Worm (Caenorhabditis elegans): Measurements from ENCODE around the gene str-158.

str-158 gene

ce11 chrIV:4890543-4890942 is 27.3 kb upstream of the str-158 start, which contains the start of gene T08B6.9:
TSS of gene T08B6.9 (plus strand) at chrIV:4890843.
- TF ChIP-seq ceh-36 (tag; optimal IDR thresholded peaks at IDR 0.05), result no peak
- TF ChIP-seq aly-1 (tag; optimal IDR thresholded peaks at IDR 0.05), result no peak
- no peak for TF ChIP-seq hnd-1 (tag; optimal IDR thresholded peaks at IDR 0.05)
- TF ChIP-seq sea-1 (GFP tag; conservative IDR thresholded peaks at IDR 0.05), result no peak
- TF ChIP-seq pes-1 (GFP tag; IDR thresholded peaks at IDR 0.05), result no peak
- no peak for TF ChIP-seq F13C5.2 (tag; optimal IDR thresholded peaks at IDR 0.05)
- TF ChIP-seq ets-7 (tag; optimal IDR thresholded peaks at IDR 0.05), result no peak
- TF ChIP-seq hmg-4 (GFP tag; optimal IDR thresholded peaks at IDR 0.05), result no peak
- TF ChIP-seq B0310.2 (tag; optimal IDR thresholded peaks at IDR 0.05), result no peak
- TF ChIP-seq tbx-37 (GFP tag; conservative IDR thresholded peaks at IDR 0.05), result no peak
- no peak for TF ChIP-seq hmbx-1 (tag; optimal IDR thresholded peaks at IDR 0.05)
- TF ChIP-seq ama-1 (optimal IDR thresholded peaks at IDR 0.05), result no peak
- TF ChIP-seq tra-4 (tag; optimal IDR thresholded peaks at IDR 0.05), result no peak
- no peak for TF ChIP-seq scrt-1 (GFP tag; IDR thresholded peaks at IDR 0.05)
- no peak for TF ChIP-seq flt-1 (GFP tag; IDR thresholded peaks at IDR 0.05)
- no peak for TF ChIP-seq tbx-11 (GFP tag; IDR thresholded peaks at IDR 0.05)
- no peak for TF ChIP-seq ceh-13 (GFP tag; optimal IDR thresholded peaks at IDR 0.05)

- TF ChIP-seq flt-1 (GFP tag; IDR thresholded peaks at IDR 0.05) (no peak), pes-1 (GFP tag; IDR thresholded peaks at IDR 0.05) (no peak), F13C5.2 (tag; optimal IDR thresholded peaks at IDR 0.05) (no peak), tbx-37 (GFP tag; conservative IDR thresholded peaks at IDR 0.05) (no peak), hmg-4 (GFP tag; optimal IDR thresholded peaks at IDR 0.05) (no peak), B0310.2 (tag; optimal IDR thresholded peaks at IDR 0.05) (no peak), sea-1 (GFP tag; conservative IDR thresholded peaks at IDR 0.05) (no peak), hnd-1 (tag; optimal IDR thresholded peaks at IDR 0.05) (no peak), ceh-13 (GFP tag; optimal IDR thresholded peaks at IDR 0.05) (no peak), ceh-36 (tag; optimal IDR thresholded peaks at IDR 0.05) (no peak), aly-1 (tag; optimal IDR thresholded peaks at IDR 0.05) (no peak), tra-4 (tag; optimal IDR thresholded peaks at IDR 0.05) (no peak), hmbx-1 (tag; optimal IDR thresholded peaks at IDR 0.05) (no peak), ama-1 (optimal IDR thresholded peaks at IDR 0.05) (no peak), scrt-1 (GFP tag; IDR thresholded peaks at IDR 0.05) (no peak), tbx-11 (GFP tag; IDR thresholded peaks at IDR 0.05) (no peak), ets-7 (tag; optimal IDR thresholded peaks at IDR 0.05) (no peak)
Observed at ce11 chrIV:4903961-4904360, 13.9 kb upstream of the str-158 start, which contains the start of gene str-161. TSS of gene str-161 (minus strand) at chrIV:4904061.

ce11 chrIV:4905645-4906135 is 12.2 kb upstream of the str-158 start, which contains the start of gene T08B6.4:
TSS of gene T08B6.4 (plus strand) at chrIV:4905695.
- TF ChIP-seq F13C5.2 (tag; optimal IDR thresholded peaks at IDR 0.05) (no peak), ama-1 (optimal IDR thresholded peaks at IDR 0.05) (no peak), ceh-36 (tag; optimal IDR thresholded peaks at IDR 0.05) (no peak), hmbx-1 (tag; optimal IDR thresholded peaks at IDR 0.05) (no peak), tbx-11 (GFP tag; IDR thresholded peaks at IDR 0.05) (no peak), hmg-4 (GFP tag; optimal IDR thresholded peaks at IDR 0.05) (no peak), ceh-13 (GFP tag; optimal IDR thresholded peaks at IDR 0.05) (no peak), tra-4 (tag; optimal IDR thresholded peaks at IDR 0.05) (no peak), flt-1 (GFP tag; IDR thresholded peaks at IDR 0.05) (no peak), aly-1 (tag; optimal IDR thresholded peaks at IDR 0.05) (no peak), scrt-1 (GFP tag; IDR thresholded peaks at IDR 0.05) (no peak)

- no peak for TF ChIP-seq tbx-11 (GFP tag; IDR thresholded peaks at IDR 0.05)
- no peak for TF ChIP-seq ceh-13 (GFP tag; optimal IDR thresholded peaks at IDR 0.05)
- TF ChIP-seq hnd-1 (tag; optimal IDR thresholded peaks at IDR 0.05), result no peak
- TF ChIP-seq tbx-37 (GFP tag; conservative IDR thresholded peaks at IDR 0.05), result no peak
- TF ChIP-seq aly-1 (tag; optimal IDR thresholded peaks at IDR 0.05), result no peak
- no peak for TF ChIP-seq scrt-1 (GFP tag; IDR thresholded peaks at IDR 0.05)
- no peak for TF ChIP-seq flt-1 (GFP tag; IDR thresholded peaks at IDR 0.05)
- no peak for TF ChIP-seq sea-1 (GFP tag; conservative IDR thresholded peaks at IDR 0.05)
Observed at ce11 chrIV:4909039-4909438, 8.8 kb upstream of the str-158 start, which contains the start of gene str-159. TSS of gene str-159 (plus strand) at chrIV:4909339.

ce11 chrIV:4913090-4913489 is 4.8 kb upstream of the str-158 start, which contains the start of gene str-156:
TSS of gene str-156 (plus strand) at chrIV:4913390.
- TF ChIP-seq flt-1 (GFP tag; IDR thresholded peaks at IDR 0.05) (no peak), tbx-11 (GFP tag; IDR thresholded peaks at IDR 0.05) (no peak), aly-1 (tag; optimal IDR thresholded peaks at IDR 0.05) (no peak), ceh-13 (GFP tag; optimal IDR thresholded peaks at IDR 0.05) (no peak), F13C5.2 (tag; optimal IDR thresholded peaks at IDR 0.05) (no peak), tra-4 (tag; optimal IDR thresholded peaks at IDR 0.05) (no peak), hmg-4 (GFP tag; optimal IDR thresholded peaks at IDR 0.05) (no peak)

- TF ChIP-seq pes-1 (GFP tag; IDR thresholded peaks at IDR 0.05), result no peak
- no peak for TF ChIP-seq ceh-36 (tag; optimal IDR thresholded peaks at IDR 0.05)
Observed at ce11 chrIV:4915689-4916088, 2.2 kb upstream of the str-158 start, which contains the start of gene str-155. TSS of gene str-155 (plus strand) at chrIV:4915989.

ce11 chrIV:4930045-4930444 is 12.2 kb downstream of the str-158 start, which contains the start of gene Y9C9A.8:
TSS of gene Y9C9A.8 (plus strand) at chrIV:4930345.
- TF ChIP-seq B0310.2 (tag; optimal IDR thresholded peaks at IDR 0.05) (no peak), sea-1 (GFP tag; conservative IDR thresholded peaks at IDR 0.05) (no peak), ceh-13 (GFP tag; optimal IDR thresholded peaks at IDR 0.05) (no peak), F13C5.2 (tag; optimal IDR thresholded peaks at IDR 0.05) (no peak), pes-1 (GFP tag; IDR thresholded peaks at IDR 0.05) (no peak), scrt-1 (GFP tag; IDR thresholded peaks at IDR 0.05) (no peak), hmg-4 (GFP tag; optimal IDR thresholded peaks at IDR 0.05) (no peak), tra-4 (tag; optimal IDR thresholded peaks at IDR 0.05) (no peak), flt-1 (GFP tag; IDR thresholded peaks at IDR 0.05) (no peak), tbx-11 (GFP tag; IDR thresholded peaks at IDR 0.05) (no peak), hnd-1 (tag; optimal IDR thresholded peaks at IDR 0.05) (no peak), ama-1 (optimal IDR thresholded peaks at IDR 0.05) (no peak), ceh-36 (tag; optimal IDR thresholded peaks at IDR 0.05) (no peak), hmbx-1 (tag; optimal IDR thresholded peaks at IDR 0.05) (no peak), aly-1 (tag; optimal IDR thresholded peaks at IDR 0.05) (no peak), ets-7 (tag; optimal IDR thresholded peaks at IDR 0.05) (no peak), tbx-37 (GFP tag; conservative IDR thresholded peaks at IDR 0.05) (no peak)

All from whole organism, early embryonic.